Worm (Caenorhabditis elegans) whole organism, L4 larva: Measurements from ENCODE around the gene F46C5.10.

Source experiments
- ama-1 ChIP-seq: fragments of 150-350 bp; optimal IDR thresholded peaks from 2 replicates; lab custom pipeline; 2014; ENCODE audit warnings: inconsistent platforms, mixed read lengths
- lin-39 ChIP-seq: fragments of 150-350 bp; optimal IDR thresholded peaks from 2 replicates; lab custom pipeline; 2014; ENCODE audit warnings: missing biosample characterization, missing genetic modification reagents, missing genetic modification characterization
- unc-62 ChIP-seq, 3 experiments: fragments of 150-350 bp in 1 of 3; sonication (generic microtip); optimal IDR thresholded peaks in 2 of 3; peaks in 1 of 3; 1 replicate in 1 of 3; 2 replicates in 2 of 3; lab custom pipeline; 2014 to 2017; ENCODE audit warnings: missing biosample characterization in 3 of 3, missing genetic modification characterization in 3 of 3, missing genetic modification reagents in 3 of 3, missing genotype in 1 of 3

DNA sequence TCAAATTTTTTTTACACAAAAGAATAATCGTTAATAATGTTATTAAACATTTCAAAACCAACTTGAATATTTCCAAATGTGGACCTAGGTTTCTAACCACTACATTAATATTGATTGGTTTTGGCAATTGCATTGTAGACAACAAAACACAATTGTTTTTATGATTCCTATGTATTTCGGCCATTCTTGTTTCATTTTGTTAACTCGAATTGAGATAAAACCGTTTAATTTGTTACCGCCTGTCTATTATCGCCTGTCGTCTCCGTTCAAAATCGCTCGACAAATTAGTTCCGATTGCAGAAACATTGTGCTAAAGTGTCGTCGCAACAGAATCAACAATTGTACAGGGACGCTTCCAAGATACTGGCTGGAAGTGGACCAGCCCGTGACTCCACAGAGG, 48.2 kb downstream of the F46C5.10 start, which contains the start of gene let-19:
- TF ChIP-seq lin-39 = no peak
- TF ChIP-seq ama-1 (lab: Kevin White, UChicago) = no peak
- no peak for TF ChIP-seq unc-62 (GFP tag; optimal IDR thresholded peaks at IDR 0.05 in 1 of 2; lab: Kevin White, UChicago)
- TF ChIP-seq unc-62 (tag; optimal IDR thresholded peaks at IDR 0.05; lab: Kevin White, UChicago) = no peak
